Fruit fly (Drosophila melanogaster) whole organism, embryonic: ENCODE results near the gene Tbcc.

Experiments
- CG1024 ChIP-seq: fragments of 200-800 bp; sonication (Bioruptor generic); IDR thresholded peaks from 2 replicates; pipeline ENCODE4 v1.3.6; 2022; ENCODE audit warnings: missing biosample characterization, missing genetic modification characterization
- CG10267 ChIP-seq: fragments of 200-800 bp; sonication (Bioruptor generic); optimal IDR thresholded peaks from 2 replicates; lab custom pipeline; 2018; ENCODE audit warnings: missing biosample characterization, mild to moderate bottlenecking, missing genetic modification characterization, moderate library complexity
- CG10366 ChIP-seq: fragments of 200-800 bp; sonication (Bioruptor generic); IDR thresholded peaks from 2 replicates; pipeline ENCODE4 v1.3.6; 2022; ENCODE audit warnings: missing biosample characterization, missing genetic modification characterization
- CG11695 ChIP-seq: fragments of 200-800 bp; sonication (Bioruptor generic); IDR thresholded peaks from 3 replicates; pipeline ENCODE4 v1.3.6; 2022; ENCODE audit warnings: missing biosample characterization, missing genetic modification characterization
- CG13424 ChIP-seq: fragments of 200-800 bp; sonication (Bioruptor generic); optimal IDR thresholded peaks from 2 replicates; lab custom pipeline; 2019; ENCODE audit warnings: missing biosample characterization, mild to moderate bottlenecking, missing genetic modification characterization, moderate library complexity
- CG15269 ChIP-seq: fragments of 200-800 bp; sonication (Bioruptor generic); optimal IDR thresholded peaks from 2 replicates; lab custom pipeline; 2018; ENCODE audit warnings: missing biosample characterization, mild to moderate bottlenecking, missing genetic modification characterization, moderate library complexity
- CG15696 ChIP-seq: fragments of 200-800 bp; sonication (Bioruptor generic); optimal IDR thresholded peaks from 2 replicates; lab custom pipeline; 2019; ENCODE audit warnings: missing biosample characterization, mild to moderate bottlenecking, missing genetic modification characterization, moderate library complexity
- CG17361 ChIP-seq: fragments of 200-800 bp; sonication (Bioruptor generic); IDR thresholded peaks from 3 replicates; pipeline ENCODE4 v1.3.6; 2022; ENCODE audit warnings: missing biosample characterization, missing genetic modification characterization
- CG30403 ChIP-seq: fragments of 200-800 bp; sonication (Bioruptor generic); optimal IDR thresholded peaks from 3 replicates; lab custom pipeline; 2016; ENCODE audit warnings: missing biosample characterization, missing genetic modification characterization
- CG4404 ChIP-seq: fragments of 200-800 bp; sonication (Bioruptor generic); IDR thresholded peaks from 2 replicates; pipeline ENCODE4 v1.3.6; 2022; ENCODE audit warnings: missing biosample characterization, missing genetic modification characterization
- CG7372 ChIP-seq: fragments of 200-800 bp; sonication (Bioruptor generic); IDR thresholded peaks from 2 replicates; pipeline ENCODE4 v1.3.6; 2022; ENCODE audit warnings: missing biosample characterization, missing genetic modification characterization
- CG8281 ChIP-seq: fragments of 200-800 bp; sonication (Bioruptor generic); optimal IDR thresholded peaks from 2 replicates; lab custom pipeline; 2018; ENCODE audit warnings: missing biosample characterization, mild to moderate bottlenecking, missing genetic modification characterization, moderate library complexity
- CG8478 ChIP-seq: fragments of >200 bp; optimal IDR thresholded peaks from 2 replicates; lab custom pipeline; 2018
- D19A ChIP-seq: fragments of 200-800 bp; optimal IDR thresholded peaks from 3 replicates; lab custom pipeline; 2019; ENCODE audit warnings: missing biosample characterization, mild to moderate bottlenecking, missing genetic modification characterization, moderate library complexity
- D19B ChIP-seq: fragments of 200-800 bp; sonication (Bioruptor generic); optimal IDR thresholded peaks from 2 replicates; lab custom pipeline; 2017; ENCODE audit warnings: missing biosample characterization, mild to moderate bottlenecking, missing genetic modification characterization
- Dp ChIP-seq: fragments of 200-800 bp; sonication (Bioruptor generic); optimal IDR thresholded peaks from 2 replicates; lab custom pipeline; 2018; ENCODE audit warnings: missing biosample characterization, mild to moderate bottlenecking, missing genetic modification characterization, moderate library complexity
- E2f2 ChIP-seq: fragments of 200-800 bp; sonication (Bioruptor generic); IDR thresholded peaks from 2 replicates; pipeline ENCODE4 v1.3.6; 2022; ENCODE audit warnings: missing biosample characterization, missing genetic modification characterization
- Ets65A ChIP-seq: fragments of 200-800 bp; sonication (Bioruptor generic); peaks from one replicate; lab custom pipeline; 2016; ENCODE audit warnings: missing biosample characterization, missing genetic modification characterization
- Ets97D ChIP-seq: fragments of 200-800 bp; sonication (Bioruptor generic); optimal IDR thresholded peaks from 3 replicates; lab custom pipeline; 2016; ENCODE audit warnings: missing biosample characterization, missing genetic modification characterization
- Hr3 ChIP-seq: fragments of 200-800 bp; sonication (Bioruptor generic); optimal IDR thresholded peaks from 3 replicates; lab custom pipeline; 2016; ENCODE audit warnings: missing biosample characterization, missing genetic modification characterization
- Max ChIP-seq: fragments of 200-800 bp; sonication (Bioruptor generic); optimal IDR thresholded peaks from 2 replicates; lab custom pipeline; 2016; ENCODE audit warnings: missing biosample characterization, mild to moderate bottlenecking, missing genetic modification characterization
- Nf-YB ChIP-seq: fragments of 200-800 bp; sonication (Bioruptor generic); optimal IDR thresholded peaks from 3 replicates; lab custom pipeline; 2019; ENCODE audit warnings: missing biosample characterization, mild to moderate bottlenecking, missing genetic modification characterization, moderate library complexity
- Rfx ChIP-seq: fragments of 200-800 bp; sonication (Bioruptor generic); IDR thresholded peaks from 2 replicates; pipeline ENCODE4 v1.3.6; 2022; ENCODE audit warnings: missing biosample characterization, missing genetic modification characterization
- YL-1 ChIP-seq: fragments of 200-800 bp; sonication (Bioruptor generic); optimal IDR thresholded peaks from 3 replicates; lab custom pipeline; 2017; ENCODE audit warnings: missing biosample characterization, mild to moderate bottlenecking, missing genetic modification characterization
- ash1 ChIP-seq: fragments of 200-800 bp; sonication (Bioruptor generic); optimal IDR thresholded peaks from 2 replicates; lab custom pipeline; 2018; ENCODE audit warnings: missing biosample characterization, mild to moderate bottlenecking, missing genetic modification characterization
- az2 ChIP-seq: fragments of 200-800 bp; sonication (Bioruptor generic); optimal IDR thresholded peaks from 3 replicates; lab custom pipeline; 2016; ENCODE audit warnings: missing biosample characterization, missing genetic modification characterization
- bab2 ChIP-seq: fragments of 200-800 bp; sonication (Bioruptor generic); optimal IDR thresholded peaks from 2 replicates; lab custom pipeline; 2016; ENCODE audit warnings: missing biosample characterization, missing genetic modification characterization
- chinmo ChIP-seq: fragments of 200-800 bp; sonication (Bioruptor generic); IDR thresholded peaks from 4 replicates; pipeline ENCODE4 v1.3.6; 2022; ENCODE audit warnings: missing biosample characterization, missing genetic modification characterization; ENCODE audit not compliant: partially characterized antibody
- danr ChIP-seq: fragments of 200-800 bp; sonication (Bioruptor generic); IDR thresholded peaks from 2 replicates; pipeline ENCODE4 v1.3.6; 2022; ENCODE audit warnings: missing biosample characterization, missing genetic modification characterization
- dati ChIP-seq: fragments of 200-800 bp; sonication (Bioruptor generic); IDR thresholded peaks from 2 replicates; pipeline ENCODE4 v1.3.6; 2022; ENCODE audit warnings: missing biosample characterization, missing genetic modification characterization
- dm ChIP-seq: fragments of 200-800 bp; sonication (Bioruptor generic); optimal IDR thresholded peaks from 3 replicates; lab custom pipeline; 2016; ENCODE audit warnings: missing biosample characterization, missing genetic modification characterization
- fru ChIP-seq: fragments of >200 bp; optimal IDR thresholded peaks from 2 replicates; lab custom pipeline; 2017
- insv ChIP-seq, 2 experiments: fragments of 200-800 bp; sonication (Bioruptor generic); optimal IDR thresholded peaks; 3 replicates each; lab custom pipeline; 2016 to 2018; ENCODE audit warnings: missing biosample characterization in 2 of 2, missing genetic modification characterization in 2 of 2
- klu ChIP-seq: fragments of 200-800 bp; sonication (Bioruptor generic); IDR thresholded peaks from 2 replicates; pipeline ENCODE4 v1.3.6; 2022; ENCODE audit warnings: missing biosample characterization, missing genetic modification characterization
- mirr ChIP-seq: fragments of 200-800 bp; sonication (Bioruptor generic); optimal IDR thresholded peaks from 3 replicates; lab custom pipeline; 2018; ENCODE audit warnings: missing biosample characterization, mild to moderate bottlenecking, missing genetic modification characterization
- nau ChIP-seq: fragments of 200-800 bp; sonication (Bioruptor generic); optimal IDR thresholded peaks from 3 replicates; lab custom pipeline; 2017; ENCODE audit warnings: missing biosample characterization, mild to moderate bottlenecking, missing genetic modification characterization, missing genetic modification reagents
- pb ChIP-seq: fragments of 200-800 bp; sonication (Bioruptor generic); optimal IDR thresholded peaks from 3 replicates; lab custom pipeline; 2016; ENCODE audit warnings: missing biosample characterization, missing genetic modification characterization
- pnt ChIP-seq: fragments of 200-800 bp; sonication (Bioruptor generic); optimal IDR thresholded peaks from 3 replicates; lab custom pipeline; 2016; ENCODE audit warnings: missing biosample characterization, missing genetic modification characterization
- prd ChIP-seq, 3 experiments: fragments of >200 bp in 2 of 3; fragments of 200-800 bp in 1 of 3; sonication (Bioruptor generic) in 1 of 3; optimal IDR thresholded peaks in 2 of 3; IDR thresholded peaks in 1 of 3; 2 replicates in 2 of 3; 3 replicates in 1 of 3; pipeline versions ENCODE4 v1.3.6 to Lab custom; 2017 to 2022; ENCODE audit warnings: missing biosample characterization in 1 of 3, missing genetic modification characterization in 1 of 3
- run ChIP-seq: fragments of 200-800 bp; sonication (Bioruptor generic); optimal IDR thresholded peaks from 3 replicates; lab custom pipeline; 2018; ENCODE audit warnings: missing biosample characterization, mild to moderate bottlenecking, missing genetic modification characterization
- sens ChIP-seq: fragments of 200-800 bp; sonication (Bioruptor generic); peaks from one replicate; lab custom pipeline; 2016; ENCODE audit warnings: missing biosample characterization, missing genetic modification characterization
- sens-2 ChIP-seq: fragments of 200-800 bp; sonication (Bioruptor generic); IDR thresholded peaks from 2 replicates; pipeline ENCODE4 v1.3.6; 2022; ENCODE audit warnings: missing biosample characterization, missing genetic modification characterization
- sisA ChIP-seq: fragments of 200-800 bp; sonication (Bioruptor generic); IDR thresholded peaks from 2 replicates; pipeline ENCODE4 v1.3.6; 2022; ENCODE audit warnings: missing biosample characterization, missing genetic modification characterization
- slbo ChIP-seq: fragments of 200-800 bp; sonication (Bioruptor generic); IDR thresholded peaks from 2 replicates; pipeline ENCODE4 v1.3.6; 2022; ENCODE audit warnings: missing biosample characterization, missing genetic modification characterization
- sna ChIP-seq: fragments of 200-800 bp; sonication (Bioruptor generic); IDR thresholded peaks from 2 replicates; pipeline ENCODE4 v1.3.6; 2022; ENCODE audit warnings: missing biosample characterization, missing genetic modification characterization; ENCODE audit not compliant: partially characterized antibody
- sqz ChIP-seq: fragments of 200-800 bp; sonication (Bioruptor generic); optimal IDR thresholded peaks from 3 replicates; lab custom pipeline; 2018; ENCODE audit warnings: missing biosample characterization, mild to moderate bottlenecking, missing genetic modification characterization
- stwl ChIP-seq: fragments of 200-800 bp; sonication (Bioruptor generic); optimal IDR thresholded peaks from 3 replicates; lab custom pipeline; 2018; ENCODE audit warnings: missing biosample characterization, mild to moderate bottlenecking, missing genetic modification characterization, moderate library complexity
- usp ChIP-seq: fragments of >200 bp; optimal IDR thresholded peaks from 2 replicates; lab custom pipeline; 2017; ENCODE audit warnings: missing biosample characterization, missing genetic modification characterization
- zen2 ChIP-seq: fragments of 200-800 bp; sonication (Bioruptor generic); IDR thresholded peaks from 3 replicates; pipeline ENCODE4 v1.3.6; 2022; ENCODE audit warnings: missing biosample characterization, missing genetic modification characterization; ENCODE audit not compliant: partially characterized antibody
- zf30C ChIP-seq: fragments of 200-800 bp; sonication (Bioruptor generic); optimal IDR thresholded peaks from 3 replicates; lab custom pipeline; 2018; ENCODE audit warnings: missing biosample characterization, mild to moderate bottlenecking, missing genetic modification characterization

The Tbcc gene

dm6 chr2L:4222002-4222920 is 34.7 kb upstream of the Tbcc start (continued):
- TF ChIP-seq az2 (GFP tag; lab: Kevin White, UChicago) (no peak), dati (no peak), Hr3 (GFP tag; lab: Kevin White, UChicago) (peak; percentile 5), dm (GFP tag; lab: Kevin White, UChicago) (no peak), CG1024 (no peak), Dp (GFP tag; lab: Kevin White, UChicago) (no peak), CG8478 (lab: Kevin White, UChicago) (no peak), CG4404 (GFP tag; lab: Robert Waterston, UW) (no peak), run (no peak), Rfx (GFP tag; lab: Robert Waterston, UW) (no peak), usp (GFP tag; lab: Kevin White, UChicago) (no peak), Ets97D (GFP tag; lab: Kevin White, UChicago) (no peak), bab2 (GFP tag; lab: Kevin White, UChicago) (no peak), mirr (GFP tag; lab: Kevin White, UChicago) (no peak), chinmo (GFP tag; lab: Robert Waterston, UW) (0 out of 4 replicates have a peak, but pooled peaks have one; percentile 53), CG15696 (tag; lab: Kevin White, UChicago) (peak; percentile 63), sens (GFP tag; lab: Kevin White, UChicago) (peak; percentile 85), CG10366 (GFP tag; lab: Robert Waterston, UW) (no peak), D19B (GFP tag; lab: Kevin White, UChicago) (no peak), YL-1 (no peak), CG30403 (GFP tag; lab: Kevin White, UChicago) (no peak), CG17361 (GFP tag; lab: Robert Waterston, UW) (peak; percentile 75; the same call in 2 of the 3 replicates), CG7372 (GFP tag; lab: Robert Waterston, UW) (no peak), slbo (no peak), zf30C (GFP tag; lab: Kevin White, UChicago) (no peak), sqz (GFP tag; lab: Kevin White, UChicago) (peak; percentile 78), nau (GFP tag; lab: Kevin White, UChicago) (no peak), insv (GFP tag; optimal IDR thresholded peaks at IDR 0.05; lab: Kevin White, UChicago) (no peak), klu (GFP tag; lab: Robert Waterston, UW) (no peak), CG13424 (tag; lab: Kevin White, UChicago) (no peak), stwl (tag; lab: Kevin White, UChicago) (no peak), CG10267 (tag; lab: Kevin White, UChicago) (peak; percentile 27), sisA (GFP tag; lab: Robert Waterston, UW) (no peak), fru (lab: Kevin White, UChicago) (no peak), Max (GFP tag; lab: Kevin White, UChicago) (no peak), pnt (GFP tag; lab: Kevin White, UChicago) (no peak), prd (optimal IDR thresholded peaks at IDR 0.05; lab: Kevin White, UChicago) (no peak), prd (GFP tag; IDR thresholded peaks at IDR 0.05; lab: Robert Waterston, UW) (no peak), E2f2 (no peak), CG11695 (no peak), Ets65A (GFP tag; lab: Kevin White, UChicago) (no peak), pb (GFP tag; lab: Kevin White, UChicago) (no peak), Nf-YB (GFP tag; lab: Kevin White, UChicago) (no peak), danr (GFP tag; lab: Robert Waterston, UW) (no peak), zen2 (GFP tag; lab: Robert Waterston, UW) (no peak), ash1 (GFP tag; lab: Kevin White, UChicago) (no peak), D19A (no peak), sna (GFP tag; lab: Robert Waterston, UW) (no peak), CG15269 (tag; lab: Kevin White, UChicago) (no peak), sens-2 (GFP tag; lab: Robert Waterston, UW) (no peak), CG8281 (no peak)
